Fruit fly (Drosophila melanogaster) whole organism, adult: ENCODE data around the gene vig.

Experiments used
- CG11617 ChIP-seq: fragments of 200-800 bp; sonication (Bioruptor generic); optimal IDR thresholded peaks from 2 replicates; lab custom pipeline; 2017; ENCODE audit warnings: mild to moderate bottlenecking, missing biosample characterization, missing genetic modification reagents, missing genetic modification characterization
- CG12768 ChIP-seq: fragments of 200-800 bp; sonication (Bioruptor generic); optimal IDR thresholded peaks from 2 replicates; lab custom pipeline; 2017; ENCODE audit warnings: missing biosample characterization, missing genetic modification characterization, mild to moderate bottlenecking, moderate library complexity, missing genetic modification reagents
- CG14711 ChIP-seq: fragments of 200-800 bp; sonication (Bioruptor generic); optimal IDR thresholded peaks from 2 replicates; lab custom pipeline; 2018; ENCODE audit warnings: missing biosample characterization, mild to moderate bottlenecking, missing genetic modification characterization, moderate library complexity
- CG1620 ChIP-seq: fragments of 200-800 bp; sonication (Bioruptor generic); optimal IDR thresholded peaks from 2 replicates; lab custom pipeline; 2016; ENCODE audit warnings: missing biosample characterization, missing genetic modification characterization
- CG33017 ChIP-seq: fragments of 200-800 bp; sonication (Bioruptor generic); optimal IDR thresholded peaks from 2 replicates; lab custom pipeline; 2018; ENCODE audit warnings: missing biosample characterization, mild to moderate bottlenecking, missing genetic modification characterization, moderate library complexity
- CG5204 ChIP-seq: fragments of 200-800 bp; sonication (Bioruptor generic); optimal IDR thresholded peaks from 2 replicates; lab custom pipeline; 2016; ENCODE audit warnings: missing biosample characterization, missing genetic modification characterization
- CG7045 ChIP-seq: fragments of 200-800 bp; sonication (Bioruptor generic); optimal IDR thresholded peaks from 2 replicates; lab custom pipeline; 2017; ENCODE audit warnings: missing biosample characterization, mild to moderate bottlenecking, missing genetic modification characterization
- CG7101 ChIP-seq: fragments of 200-800 bp; sonication (Bioruptor generic); optimal IDR thresholded peaks from 2 replicates; lab custom pipeline; 2018; ENCODE audit warnings: missing biosample characterization, mild to moderate bottlenecking, missing genetic modification characterization, moderate library complexity
- Clk ChIP-seq: fragments of 200-800 bp; sonication (Bioruptor generic); optimal IDR thresholded peaks from 2 replicates; lab custom pipeline; 2017; ENCODE audit warnings: missing biosample characterization, missing genetic modification characterization
- Crg-1 ChIP-seq: fragments of 200-800 bp; sonication (Bioruptor generic); optimal IDR thresholded peaks from 2 replicates; lab custom pipeline; 2016; ENCODE audit warnings: missing biosample characterization, missing genetic modification characterization
- Hr96 ChIP-seq: fragments of 200-800 bp; sonication (Bioruptor generic); optimal IDR thresholded peaks from 2 replicates; lab custom pipeline; 2016; ENCODE audit warnings: missing biosample characterization, missing genetic modification characterization
- Mnt ChIP-seq: fragments of 200-800 bp; sonication (Bioruptor generic); optimal IDR thresholded peaks from 2 replicates; lab custom pipeline; 2016; ENCODE audit warnings: missing biosample characterization, mild to moderate bottlenecking, missing genetic modification characterization
- bab1 ChIP-seq: fragments of 200-800 bp; sonication (Bioruptor generic); optimal IDR thresholded peaks from 3 replicates; lab custom pipeline; 2019; ENCODE audit warnings: missing biosample characterization, mild to moderate bottlenecking, missing genetic modification characterization, moderate library complexity
- cic ChIP-seq: fragments of 200-800 bp; sonication (Bioruptor generic); optimal IDR thresholded peaks from 2 replicates; lab custom pipeline; 2017; ENCODE audit warnings: missing biosample characterization, mild to moderate bottlenecking, missing genetic modification characterization, moderate library complexity
- cnc ChIP-seq, 2 experiments: fragments of >200 bp; optimal IDR thresholded peaks; 2 replicates each; lab custom pipeline; 2017
- kay ChIP-seq: fragments of 200-800 bp; sonication (Bioruptor generic); peaks from one replicate; lab custom pipeline; 2016; ENCODE audit warnings: missing biosample characterization, missing genetic modification characterization, borderline replicate concordance
- ovo ChIP-seq: fragments of 200-800 bp; sonication (Bioruptor generic); optimal IDR thresholded peaks from 2 replicates; lab custom pipeline; 2016; ENCODE audit warnings: missing biosample characterization, missing genetic modification characterization
- pad ChIP-seq: fragments of 200-800 bp; sonication (Bioruptor generic); optimal IDR thresholded peaks from 3 replicates; lab custom pipeline; 2017; ENCODE audit warnings: missing biosample characterization, missing genetic modification characterization, mild to moderate bottlenecking, moderate library complexity, missing genetic modification reagents
- tj ChIP-seq: fragments of 200-800 bp; sonication (Bioruptor generic); optimal IDR thresholded peaks from 3 replicates; lab custom pipeline; 2017; ENCODE audit warnings: missing biosample characterization, mild to moderate bottlenecking, missing genetic modification characterization, moderate library complexity
- toe ChIP-seq: fragments of 200-800 bp; sonication (Bioruptor generic); optimal IDR thresholded peaks from 2 replicates; lab custom pipeline; 2016; ENCODE audit warnings: missing biosample characterization, missing genetic modification characterization

vig gene

DNA sequence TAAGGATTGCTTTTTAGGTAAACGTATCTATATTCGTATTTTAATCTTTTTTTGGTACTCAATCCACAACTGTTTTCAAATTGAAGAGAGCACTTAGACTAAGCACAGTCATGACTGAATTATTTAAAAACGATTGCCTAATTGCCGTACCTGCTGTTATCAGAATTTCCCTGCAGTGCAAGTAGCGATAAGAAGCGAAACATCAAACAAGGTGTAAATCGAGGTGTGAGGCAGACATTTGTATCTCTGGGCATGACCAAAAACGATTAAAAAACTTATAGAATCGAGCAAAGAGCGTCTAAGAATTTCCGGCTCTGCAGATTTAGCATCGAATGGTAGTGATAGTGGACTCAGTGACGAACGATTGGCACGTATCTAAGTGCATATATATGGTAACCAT, 15.0 kb downstream of the vig start:
- TF ChIP-seq CG11617 (GFP tag; lab: Kevin White, UChicago) (no peak), kay (GFP tag; lab: Kevin White, UChicago) (no peak), toe (no peak), CG1620 (GFP tag; lab: Kevin White, UChicago) (no peak)

DNA sequence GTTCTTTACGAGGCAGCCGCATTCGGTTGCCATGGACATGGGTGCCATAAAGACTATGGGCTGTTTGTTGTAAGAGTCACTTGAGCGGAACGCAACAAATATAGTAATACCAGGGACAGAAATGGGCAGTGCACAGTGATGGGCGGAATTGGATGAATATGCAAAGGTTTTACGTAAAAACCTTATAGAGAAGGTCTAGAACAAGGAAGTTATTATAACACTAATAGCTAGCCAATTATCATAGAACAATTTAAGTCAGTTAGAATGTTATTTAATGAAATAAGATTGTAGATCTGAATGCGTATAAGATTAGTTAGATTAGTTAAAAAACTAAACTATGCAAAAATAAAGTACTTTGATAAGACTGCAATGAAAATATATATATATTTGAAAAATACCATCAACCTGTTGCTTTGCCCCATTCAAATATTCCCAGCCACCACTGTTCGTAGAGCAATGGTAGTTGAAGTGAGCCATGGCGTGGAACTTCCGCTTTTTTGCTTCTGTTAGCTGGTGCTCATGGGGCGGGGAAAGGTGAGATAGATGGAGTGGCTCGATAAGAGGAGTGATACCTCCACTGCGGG, 17.2 kb downstream of the vig start:
- TF ChIP-seq ovo (GFP tag; lab: Kevin White, UChicago): no peak
- TF ChIP-seq Crg-1 (GFP tag; lab: Kevin White, UChicago): no peak
- no peak for TF ChIP-seq CG1620 (GFP tag; lab: Kevin White, UChicago)
- TF ChIP-seq bab1 (GFP tag; lab: Kevin White, UChicago): no peak
- TF ChIP-seq CG5204 (GFP tag; lab: Kevin White, UChicago): no peak
- TF ChIP-seq CG11617 (GFP tag; lab: Kevin White, UChicago): no peak
- no peak for TF ChIP-seq CG14711
- TF ChIP-seq kay (GFP tag; lab: Kevin White, UChicago): no peak
- TF ChIP-seq CG33017 (tag; lab: Kevin White, UChicago): no peak
- TF ChIP-seq tj (GFP tag; lab: Kevin White, UChicago): no peak
- no peak for TF ChIP-seq CG7101 (tag; lab: Kevin White, UChicago)
- TF ChIP-seq cnc (optimal IDR thresholded peaks at IDR 0.05; lab: Kevin White, UChicago): no peak
- TF ChIP-seq pad (GFP tag; lab: Kevin White, UChicago): no peak
- no peak for TF ChIP-seq Clk (GFP tag; lab: Kevin White, UChicago)
- no peak for TF ChIP-seq toe

DNA sequence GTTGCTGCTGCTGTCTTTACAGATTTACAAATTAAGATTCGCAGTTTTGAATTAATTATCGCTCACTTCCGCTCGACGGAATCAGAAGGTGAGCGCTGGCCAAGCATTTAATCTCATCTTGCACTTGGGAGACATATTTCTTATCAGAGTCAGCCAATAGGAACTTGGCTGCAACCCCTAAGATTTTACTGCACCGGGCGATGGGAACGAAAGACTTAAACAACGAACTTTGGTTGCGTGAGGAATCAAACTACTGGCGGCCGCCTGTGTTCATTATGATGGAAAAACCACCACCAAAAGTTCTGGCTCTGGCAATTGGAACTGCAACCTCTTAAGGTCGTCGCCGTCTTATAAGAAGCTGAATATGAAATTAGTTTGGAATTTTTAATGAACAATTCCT, 26.4 kb downstream of the vig start:
- no peak for TF ChIP-seq CG1620 (GFP tag; lab: Kevin White, UChicago)

DNA sequence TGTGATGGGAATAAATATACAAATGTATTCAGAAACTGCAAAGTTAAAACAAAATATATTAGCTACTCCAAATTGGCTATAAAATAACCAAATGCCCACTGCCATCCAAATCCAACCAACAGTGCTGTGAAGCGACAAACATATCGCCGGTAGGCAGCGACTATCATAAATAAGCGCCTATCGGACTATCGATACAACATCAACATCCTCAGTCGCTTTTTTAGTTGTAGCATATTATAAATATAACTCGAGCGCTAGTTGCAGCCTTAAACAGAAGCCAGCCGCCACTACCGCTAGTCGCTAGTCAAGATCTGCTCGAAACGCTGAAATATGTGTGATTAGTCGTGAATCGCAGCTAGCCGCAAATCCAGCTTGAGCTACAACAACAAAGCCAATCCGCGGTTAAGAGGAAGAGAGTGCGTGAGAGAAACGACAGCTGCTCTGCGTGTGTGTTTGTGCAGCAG, 30.8 kb downstream of the vig start:
- TF ChIP-seq tj (GFP tag; lab: Kevin White, UChicago) (no peak), Crg-1 (GFP tag; lab: Kevin White, UChicago) (peak; percentile 47), cnc (optimal IDR thresholded peaks at IDR 0.05; lab: Kevin White, UChicago) (no peak), ovo (GFP tag; lab: Kevin White, UChicago) (no peak), Hr96 (GFP tag; lab: Kevin White, UChicago) (peak; percentile 61), kay (GFP tag; lab: Kevin White, UChicago) (no peak), Mnt (peak; percentile 18), pad (GFP tag; lab: Kevin White, UChicago) (peak; percentile 54), CG12768 (GFP tag; lab: Kevin White, UChicago) (peak; percentile 15), toe (peak; percentile 41), bab1 (GFP tag; lab: Kevin White, UChicago) (peak; percentile 40), cic (GFP tag; lab: Kevin White, UChicago) (no peak), CG7101 (tag; lab: Kevin White, UChicago) (peak; percentile 45), CG11617 (GFP tag; lab: Kevin White, UChicago) (no peak), Clk (GFP tag; lab: Kevin White, UChicago) (no peak), CG7045 (GFP tag; lab: Kevin White, UChicago) (no peak), CG1620 (GFP tag; lab: Kevin White, UChicago) (peak; percentile 56), CG33017 (tag; lab: Kevin White, UChicago) (no peak), CG5204 (GFP tag; lab: Kevin White, UChicago) (peak; percentile 12), CG14711 (peak; percentile 36)

DNA sequence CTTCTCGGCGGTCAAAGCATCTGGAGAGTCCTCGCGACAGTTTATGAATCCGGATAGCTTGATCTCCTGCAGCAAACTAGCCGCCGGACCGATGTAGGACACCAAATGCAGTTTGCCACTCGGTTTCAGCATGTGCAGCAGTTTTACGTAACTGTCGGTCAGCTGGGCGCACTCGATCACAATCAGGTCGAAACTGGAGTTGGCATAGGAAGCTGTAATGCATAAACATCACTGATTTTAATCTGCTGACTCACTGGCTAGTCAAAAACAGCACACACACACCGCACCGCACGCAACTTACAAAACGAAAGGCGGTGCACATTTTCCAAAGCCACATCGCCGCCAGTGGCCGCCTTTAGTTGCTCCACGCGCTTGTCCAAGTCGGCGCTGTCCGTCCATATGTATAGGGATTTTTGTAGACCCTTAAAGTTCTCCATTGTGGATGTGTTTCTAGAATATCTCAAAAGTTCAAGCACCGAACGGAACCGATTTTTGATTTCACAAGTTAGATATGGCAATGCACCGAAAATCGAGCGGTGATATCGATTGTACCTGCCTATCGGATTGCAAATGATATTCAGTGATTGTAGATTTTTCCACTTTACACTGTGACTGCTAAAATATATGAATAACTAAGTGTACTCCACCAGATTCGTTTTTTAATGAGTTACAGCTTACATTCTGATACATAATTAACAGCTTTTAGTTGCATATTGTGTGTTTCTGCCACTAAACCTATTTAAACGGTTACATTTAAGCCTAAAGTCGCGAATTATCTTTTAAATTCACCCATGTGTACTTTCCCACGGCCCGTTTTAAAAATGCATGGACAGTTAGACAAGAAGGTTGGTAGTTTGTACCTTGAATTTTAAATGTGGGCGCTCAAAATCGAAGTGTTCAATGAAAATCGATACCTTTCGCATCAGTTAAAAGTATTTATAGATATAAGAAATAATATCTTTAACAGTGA, 31.5 kb downstream of the vig start, which contains the start of gene CIAPIN1:
Gene CIAPIN1, minus strand, starts transcription at position 523 of the 970 bp plus-strand sequence.
- TF ChIP-seq Hr96 (GFP tag; lab: Kevin White, UChicago) (no peak), kay (GFP tag; lab: Kevin White, UChicago) (peak; percentile 38), cnc (optimal IDR thresholded peaks at IDR 0.05; lab: Kevin White, UChicago) (peak; percentile 79 to 86)

DNA sequence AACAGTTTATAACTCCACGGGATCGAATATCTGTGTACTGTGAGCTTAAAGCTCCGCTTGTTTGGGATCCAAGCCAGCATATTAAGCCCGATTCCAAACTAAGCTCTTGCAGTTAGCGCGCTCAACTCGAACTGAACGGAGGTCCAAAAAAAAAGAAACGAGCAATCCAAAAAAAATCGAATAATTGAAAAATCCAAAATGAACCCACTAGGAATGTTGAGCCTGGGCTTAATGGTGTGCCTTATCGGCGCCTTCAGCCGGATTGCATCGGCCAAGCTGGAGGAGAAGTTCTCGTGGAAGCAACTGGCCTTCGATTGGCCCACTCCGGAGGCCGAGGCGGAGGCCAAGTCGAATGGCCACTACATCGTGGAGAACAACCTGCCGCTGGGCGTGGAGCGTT, 34.8 kb downstream of the vig start, which contains the start of gene yellow-c:
Gene yellow-c, plus strand, starts transcription at position 29 of the 400 bp plus-strand sequence.
- TF ChIP-seq Crg-1 (GFP tag; lab: Kevin White, UChicago) (no peak), CG7045 (GFP tag; lab: Kevin White, UChicago) (no peak), kay (GFP tag; lab: Kevin White, UChicago) (no peak), CG14711 (no peak), ovo (GFP tag; lab: Kevin White, UChicago) (no peak), CG5204 (GFP tag; lab: Kevin White, UChicago) (no peak), CG7101 (tag; lab: Kevin White, UChicago) (no peak), cic (GFP tag; lab: Kevin White, UChicago) (no peak), toe (no peak), pad (GFP tag; lab: Kevin White, UChicago) (no peak), CG11617 (GFP tag; lab: Kevin White, UChicago) (no peak), Mnt (no peak), CG1620 (GFP tag; lab: Kevin White, UChicago) (no peak), bab1 (GFP tag; lab: Kevin White, UChicago) (no peak), cnc (optimal IDR thresholded peaks at IDR 0.05; lab: Kevin White, UChicago) (no peak)
